Worm (Caenorhabditis elegans): ENCODE results near the gene cox-11.

The cox-11 gene

ce11 chrIV:13214466-13214865 lies 29.7 kb upstream of the cox-11 start, which contains the start of gene cho-1:
Gene cho-1 (minus strand): TSS chrIV:13214566.
- TF ChIP-seq pha-4 (GFP tag; IDR thresholded peaks at IDR 0.05), result no peak
- TF ChIP-seq pha-4 (tag; optimal IDR thresholded peaks at IDR 0.05), result no peak
- no peak for TF ChIP-seq sdz-12 (GFP tag; optimal IDR thresholded peaks at IDR 0.05)
- no peak for TF ChIP-seq tra-1 (GFP tag; IDR thresholded peaks at IDR 0.05)
- TF ChIP-seq nhr-41 (GFP tag; IDR thresholded peaks at IDR 0.05), result no peak
- TF ChIP-seq Y5F2A.4 (GFP tag; optimal IDR thresholded peaks at IDR 0.05), result no peak
- no peak for TF ChIP-seq tag-97 (GFP tag; IDR thresholded peaks at IDR 0.05)
- no peak for TF ChIP-seq egl-27 (tag; optimal IDR thresholded peaks at IDR 0.05)
- no peak for TF ChIP-seq hmg-1.1 (GFP tag; IDR thresholded peaks at IDR 0.05)
- no peak for TF ChIP-seq F44E2.7 (GFP tag; IDR thresholded peaks at IDR 0.05)
- TF ChIP-seq set-16 (GFP tag; IDR thresholded peaks at IDR 0.05), result no peak
- TF ChIP-seq F26F4.8 (GFP tag; conservative IDR thresholded peaks at IDR 0.05), result no peak
- no peak for TF ChIP-seq lim-7 (GFP tag; IDR thresholded peaks at IDR 0.05)
- TF ChIP-seq vab-7 (GFP tag; IDR thresholded peaks at IDR 0.05), result no peak
- no peak for TF ChIP-seq mes-2 (tag; optimal IDR thresholded peaks at IDR 0.05; ENCODE audit: poor library complexity, severe bottlenecking)
- TF ChIP-seq R02D3.7 (tag; optimal IDR thresholded peaks at IDR 0.05), result no peak

- no peak for TF ChIP-seq php-3 (GFP tag; IDR thresholded peaks at IDR 0.05)
- peak; percentile 34 for TF ChIP-seq ces-1 (GFP tag; optimal IDR thresholded peaks at IDR 0.05)
- TF ChIP-seq D1046.2 (GFP tag; IDR thresholded peaks at IDR 0.05), result no peak
- peak; percentile 65 for TF ChIP-seq fkh-10 (GFP tag; optimal IDR thresholded peaks at IDR 0.05)
Observed at ce11 chrIV:13220594-13220993, 23.5 kb upstream of the cox-11 start.

DNA sequence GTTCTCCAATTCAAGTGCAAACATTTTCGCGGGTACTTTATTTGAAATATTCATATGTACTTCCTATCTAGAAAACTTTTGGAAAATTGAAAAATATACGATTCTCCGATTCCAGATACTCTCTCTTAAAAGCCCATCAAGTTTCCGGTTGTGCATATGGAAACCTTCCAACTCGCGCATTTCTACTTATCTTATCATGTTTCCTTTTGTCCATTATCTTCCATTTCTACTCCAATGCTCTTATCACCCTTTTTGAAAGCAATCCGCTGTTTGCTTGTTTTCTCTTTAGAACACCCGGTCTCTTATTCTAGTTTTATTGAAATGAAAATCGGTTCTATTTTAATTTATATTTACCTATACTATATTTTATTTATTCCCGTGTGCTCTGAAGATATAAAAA lies 22.5 kb upstream of the cox-11 start, which contains the start of gene C48D1.5:
Gene C48D1.5, plus strand, starts transcription at position 301 of the 400 bp plus-strand sequence.
- TF ChIP-seq rbr-2 (tag; optimal IDR thresholded peaks at IDR 0.05) (no peak), zfp-3 (GFP tag; conservative IDR thresholded peaks at IDR 0.05) (no peak), ztf-11 (tag; optimal IDR thresholded peaks at IDR 0.05) (no peak), madf-5 (GFP tag; IDR thresholded peaks at IDR 0.05) (no peak), nhr-77 (tag; optimal IDR thresholded peaks at IDR 0.05) (no peak), nhr-11 (tag; optimal IDR thresholded peaks at IDR 0.05) (no peak), arid-1 (GFP tag; conservative IDR thresholded peaks at IDR 0.05) (no peak), sdz-12 (GFP tag; optimal IDR thresholded peaks at IDR 0.05) (no peak), lin-15B (tag; optimal IDR thresholded peaks at IDR 0.05) (no peak), hlh-11 (tag; optimal IDR thresholded peaks at IDR 0.05) (no peak), nhr-25 (tag; optimal IDR thresholded peaks at IDR 0.05; ENCODE audit: borderline replicate concordance, insufficient read depth) (no peak), mxl-2 (GFP tag; conservative IDR thresholded peaks at IDR 0.05) (no peak), egl-43 (GFP tag; IDR thresholded peaks at IDR 0.05) (no peak), hlh-30 (tag; optimal IDR thresholded peaks at IDR 0.05; ENCODE audit: insufficient read depth) (no peak)

DNA sequence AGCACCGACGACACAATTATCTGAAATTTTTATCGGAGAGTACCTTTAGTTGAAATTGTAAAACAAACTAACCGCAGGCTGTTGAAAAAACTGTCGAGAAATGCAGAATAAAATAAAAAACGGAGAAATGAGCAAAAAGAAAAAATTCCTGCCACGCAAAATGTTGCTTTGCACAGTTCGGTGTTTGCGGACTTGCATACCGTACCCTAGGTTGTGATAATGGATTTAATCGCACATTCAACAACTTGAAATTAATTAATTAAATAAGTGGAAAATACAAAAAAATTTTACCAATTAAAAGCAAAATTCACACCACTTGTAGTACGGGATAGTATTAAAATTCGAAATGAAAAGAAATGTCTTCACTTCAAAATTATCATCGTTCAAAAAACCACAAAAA lies 12.7 kb upstream of the cox-11 start:
- TF ChIP-seq mep-1 (tag; optimal IDR thresholded peaks at IDR 0.05) (peak; percentile 49), nhr-28 (tag; optimal IDR thresholded peaks at IDR 0.05) (peak; percentile 9), nhr-6 (tag; optimal IDR thresholded peaks at IDR 0.05) (peak; percentile 72), vab-7 (GFP tag; IDR thresholded peaks at IDR 0.05) (no peak), hlh-30 (tag; optimal IDR thresholded peaks at IDR 0.05; ENCODE audit: insufficient read depth) (peak; percentile 39), pha-4 (GFP tag; IDR thresholded peaks at IDR 0.05) (no peak), pha-4 (tag; optimal IDR thresholded peaks at IDR 0.05) (peak; percentile 47), dpl-1 (GFP tag; optimal IDR thresholded peaks at IDR 0.05) (peak; percentile 50), dve-1 (tag; optimal IDR thresholded peaks at IDR 0.05; ENCODE audit: insufficient read depth) (peak; percentile 4), lsy-2 (tag; optimal IDR thresholded peaks at IDR 0.05) (peak; percentile 82 to 98), lin-38 (GFP tag; IDR thresholded peaks at IDR 0.05) (peak; percentile 46; the same call in 1 of the 2 replicates), saeg-2 (GFP tag; IDR thresholded peaks at IDR 0.05) (no peak), F49E8.2 (tag; optimal IDR thresholded peaks at IDR 0.05; ENCODE audit: borderline replicate concordance) (no peak), hif-1 (tag; optimal IDR thresholded peaks at IDR 0.05) (peak in 1 of 2 experiments; percentile 15), mdl-1 (tag; optimal IDR thresholded peaks at IDR 0.05) (no peak), T20F7.1 (GFP tag; optimal IDR thresholded peaks at IDR 0.05) (peak; percentile 42), ces-1 (GFP tag; optimal IDR thresholded peaks at IDR 0.05) (peak; percentile 33)
